Worm (Caenorhabditis elegans): ENCODE measurements around the gene K03A1.4.

K03A1.4 gene

ce11 chrX:7256891-7257290 is 41.7 kb downstream of the K03A1.4 start, which contains the start of gene F46H5.5:
TSS of gene F46H5.5 (minus strand) at chrX:7256991.
- TF ChIP-seq lin-29 (GFP tag; IDR thresholded peaks at IDR 0.05) (no peak), tra-1 (GFP tag; IDR thresholded peaks at IDR 0.05) (no peak), egl-43 (GFP tag; IDR thresholded peaks at IDR 0.05) (no peak)

DNA sequence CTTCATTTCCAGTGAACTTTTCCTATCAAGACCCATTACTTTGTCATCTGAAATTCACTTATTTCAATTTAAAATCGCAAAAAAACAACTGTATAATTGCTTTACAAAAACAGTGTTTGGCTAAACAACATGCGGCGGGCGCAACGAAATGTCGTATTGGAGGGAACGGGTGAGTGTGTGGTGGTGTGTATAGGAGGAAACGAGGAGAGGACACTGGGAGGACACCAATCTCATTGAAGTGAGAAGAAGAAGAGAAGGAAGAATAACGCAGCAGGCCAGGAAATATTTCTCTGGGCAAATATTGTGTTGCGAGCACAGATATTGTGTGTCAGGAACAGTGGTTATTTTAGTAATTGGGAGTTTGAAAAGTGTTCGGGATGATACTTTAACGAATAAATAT is 44.0 kb downstream of the K03A1.4 start, which contains the start of gene F46H5.4:
Gene F46H5.4, minus strand, starts transcription at position 53 of the 400 bp plus-strand sequence.
- TF ChIP-seq saeg-2 (GFP tag; IDR thresholded peaks at IDR 0.05) = no peak
- TF ChIP-seq T20F7.1 (GFP tag; optimal IDR thresholded peaks at IDR 0.05) = peak; percentile 88
- peak; percentile 29 for TF ChIP-seq nhr-28 (tag; optimal IDR thresholded peaks at IDR 0.05)
- peak; percentile 18 for TF ChIP-seq mxl-3 (GFP tag; optimal IDR thresholded peaks at IDR 0.05)
- TF ChIP-seq ceh-82 (tag; optimal IDR thresholded peaks at IDR 0.05) = no peak
- peak; percentile 12 for TF ChIP-seq dve-1 (tag; optimal IDR thresholded peaks at IDR 0.05; ENCODE audit: insufficient read depth)
- TF ChIP-seq ceh-44 (GFP tag; IDR thresholded peaks at IDR 0.05) = no peak
- no peak for TF ChIP-seq nhr-25 (tag; optimal IDR thresholded peaks at IDR 0.05; ENCODE audit: borderline replicate concordance, insufficient read depth)
- no peak for TF ChIP-seq lsy-2 (tag; optimal IDR thresholded peaks at IDR 0.05)
- TF ChIP-seq nhr-102 (tag; optimal IDR thresholded peaks at IDR 0.05) = no peak
- peak; percentile 4 for TF ChIP-seq nhr-6 (tag; optimal IDR thresholded peaks at IDR 0.05)
- TF ChIP-seq F26F4.8 (GFP tag; conservative IDR thresholded peaks at IDR 0.05) = no peak
- no peak for TF ChIP-seq Y5F2A.4 (GFP tag; optimal IDR thresholded peaks at IDR 0.05)
- TF ChIP-seq hlh-11 (tag; optimal IDR thresholded peaks at IDR 0.05) = peak; percentile 25
- peak; percentile 60 for TF ChIP-seq hmg-1.1 (GFP tag; IDR thresholded peaks at IDR 0.05)
